Fruit fly (Drosophila melanogaster): ENCODE results near the gene CG1265.

Gene CG1265

dm6 chr3L:4232724-4233367 is 21.7 kb upstream of the CG1265 start (continued):
- TF ChIP-seq inv (GFP tag; IDR thresholded peaks at IDR 0.05; ENCODE audit: partially characterized antibody), result no peak
- TF ChIP-seq CkIIα-i1 (GFP tag; IDR thresholded peaks at IDR 0.05), result no peak
- no peak for TF ChIP-seq CG11560 (tag; IDR thresholded peaks at IDR 0.05)
- peak; percentile 6 for TF ChIP-seq CG12071 (GFP tag; optimal IDR thresholded peaks at IDR 0.05)
- no peak for TF ChIP-seq CG14050 (GFP tag; IDR thresholded peaks at IDR 0.05)
- no peak for TF ChIP-seq toy (GFP tag; IDR thresholded peaks at IDR 0.05)
- no peak for TF ChIP-seq Neu2 (GFP tag; optimal IDR thresholded peaks at IDR 0.05; ENCODE audit: borderline replicate concordance)
- peak; percentile 48 for TF ChIP-seq CG2678 (tag; optimal IDR thresholded peaks at IDR 0.05)
- no peak for TF ChIP-seq CG15601 (tag; optimal IDR thresholded peaks at IDR 0.05)
- TF ChIP-seq Oli (tag; optimal IDR thresholded peaks at IDR 0.05), result peak; percentile 50
- TF ChIP-seq sima (GFP tag; optimal IDR thresholded peaks at IDR 0.05), result no peak
- no peak for TF ChIP-seq zfh1 (GFP tag; IDR thresholded peaks at IDR 0.05)
- TF ChIP-seq Bdp1 (GFP tag; optimal IDR thresholded peaks at IDR 0.05), result no peak
- TF ChIP-seq Opbp (GFP tag; IDR thresholded peaks at IDR 0.05; ENCODE audit: partially characterized antibody), result no peak
- TF ChIP-seq sob (GFP tag; IDR thresholded peaks at IDR 0.05), result no peak
- TF ChIP-seq cwo (GFP tag; optimal IDR thresholded peaks at IDR 0.05), result no peak
- TF ChIP-seq cad (GFP tag; optimal IDR thresholded peaks at IDR 0.05), result no peak
- TF ChIP-seq slou (GFP tag; optimal IDR thresholded peaks at IDR 0.05), result no peak
- TF ChIP-seq CG7963 (GFP tag; IDR thresholded peaks at IDR 0.05; ENCODE audit: partially characterized antibody), result no peak
- TF ChIP-seq CG10462 (GFP tag; optimal IDR thresholded peaks at IDR 0.05), result no peak
- TF ChIP-seq CG10209 (GFP tag; optimal IDR thresholded peaks at IDR 0.05), result peak; percentile 21
- TF ChIP-seq CG13296 (GFP tag; optimal IDR thresholded peaks at IDR 0.05), result no peak
- TF ChIP-seq CG10267 (tag; optimal IDR thresholded peaks at IDR 0.05), result peak; percentile 5
- no peak for TF ChIP-seq yki (optimal IDR thresholded peaks at IDR 0.05)
- TF ChIP-seq psq (GFP tag; optimal IDR thresholded peaks at IDR 0.05), result no peak
- no peak for TF ChIP-seq CG6272 (GFP tag; IDR thresholded peaks at IDR 0.05)
- TF ChIP-seq CG15514 (GFP tag; optimal IDR thresholded peaks at IDR 0.05), result no peak
- TF ChIP-seq schlank (tag; optimal IDR thresholded peaks at IDR 0.05), result no peak
- TF ChIP-seq CG17829 (tag; optimal IDR thresholded peaks at IDR 0.05), result no peak
- TF ChIP-seq CG14441 (GFP tag; IDR thresholded peaks at IDR 0.05), result no peak
- TF ChIP-seq CG2129 (GFP tag; IDR thresholded peaks at IDR 0.05; ENCODE audit: partially characterized antibody), result no peak
- TF ChIP-seq CG11093 (GFP tag; IDR thresholded peaks at IDR 0.05), result no peak
- TF ChIP-seq CG13424 (tag; optimal IDR thresholded peaks at IDR 0.05), result peak; percentile 24
- no peak for TF ChIP-seq abd-A (tag; optimal IDR thresholded peaks at IDR 0.05)
- no peak for TF ChIP-seq Ravus (GFP tag; IDR thresholded peaks at IDR 0.05)
- TF ChIP-seq dpn (GFP tag; optimal IDR thresholded peaks at IDR 0.05), result peak in 1 of 2 experiments; percentile 16
- no peak for TF ChIP-seq ro (GFP tag; IDR thresholded peaks at IDR 0.05)
- TF ChIP-seq bowl (GFP tag; IDR thresholded peaks at IDR 0.05), result no peak
- TF ChIP-seq MBD-R2 (GFP tag; IDR thresholded peaks at IDR 0.05), result no peak
- TF ChIP-seq CG6683 (GFP tag; optimal IDR thresholded peaks at IDR 0.05), result no peak
- TF ChIP-seq sim (GFP tag; IDR thresholded peaks at IDR 0.05), result no peak
- no peak for TF ChIP-seq CG8290 (GFP tag; optimal IDR thresholded peaks at IDR 0.05)
- TF ChIP-seq CG8290 (tag; optimal IDR thresholded peaks at IDR 0.05), result no peak
- TF ChIP-seq Bgb (GFP tag; IDR thresholded peaks at IDR 0.05; ENCODE audit: partially characterized antibody), result no peak
- TF ChIP-seq amos (GFP tag; IDR thresholded peaks at IDR 0.05; ENCODE audit: partially characterized antibody), result no peak
- TF ChIP-seq otp (GFP tag; IDR thresholded peaks at IDR 0.05), result no peak
- TF ChIP-seq CG7556 (GFP tag; optimal IDR thresholded peaks at IDR 0.05), result peak; percentile 55
- TF ChIP-seq pnt (GFP tag; optimal IDR thresholded peaks at IDR 0.05), result no peak
- TF ChIP-seq CG17612 (GFP tag; IDR thresholded peaks at IDR 0.05), result no peak
- no peak for TF ChIP-seq B-H1 (GFP tag; IDR thresholded peaks at IDR 0.05)
- TF ChIP-seq CrebB (tag; optimal IDR thresholded peaks at IDR 0.05), result no peak
